ENCODE assay signal across 1 fruit fly cellular context in genomic region chr2L:19002959-19003371, dm6.
TF ChIP-seq lines count a peak whose summit lies in the region.

Gene CG31793, plus strand, starts transcription at chr2L:19003367.

TF ChIP-seq in whole organism, embryonic, 481 proteins besides CTCF, POLR2A, EP300 and RAD21 (continued from another document and continues in another):
- TF ChIP-seq HLH3B (GFP tag; IDR thresholded peaks at IDR 0.05; lab: Robert Waterston, UW), result peak; percentile 25; the same call in 1 of the 2 replicates
- TF ChIP-seq CG12744 (GFP tag; optimal IDR thresholded peaks at IDR 0.05; lab: Kevin White, UChicago), result no peak
- TF ChIP-seq Gsc (GFP tag; IDR thresholded peaks at IDR 0.05; lab: Robert Waterston, UW), result no peak
- no peak for TF ChIP-seq tio (GFP tag; optimal IDR thresholded peaks at IDR 0.05; lab: Kevin White, UChicago)
- TF ChIP-seq H2.0 (GFP tag; IDR thresholded peaks at IDR 0.05; lab: Robert Waterston, UW), result 0 out of 2 replicates have a peak, but pooled peaks have one; percentile 22
- TF ChIP-seq Ets97D (GFP tag; optimal IDR thresholded peaks at IDR 0.05; lab: Kevin White, UChicago), result no peak
- no peak for TF ChIP-seq gce (GFP tag; IDR thresholded peaks at IDR 0.05; lab: Robert Waterston, UW)
- TF ChIP-seq row (GFP tag; IDR thresholded peaks at IDR 0.05; lab: Robert Waterston, UW), result peak; percentile 67
- peak; percentile 4 for TF ChIP-seq zen (tag; optimal IDR thresholded peaks at IDR 0.05; lab: Kevin White, UChicago)
- TF ChIP-seq CG5953 (GFP tag; IDR thresholded peaks at IDR 0.05; lab: Robert Waterston, UW), result no peak
- TF ChIP-seq CG4282 (GFP tag; optimal IDR thresholded peaks at IDR 0.05; lab: Kevin White, UChicago), result no peak
- no peak for TF ChIP-seq pfk (GFP tag; optimal IDR thresholded peaks at IDR 0.05; lab: Kevin White, UChicago)
- no peak for TF ChIP-seq ttk (GFP tag; IDR thresholded peaks at IDR 0.05; lab: Robert Waterston, UW)
- no peak for TF ChIP-seq pb (GFP tag; optimal IDR thresholded peaks at IDR 0.05; lab: Kevin White, UChicago)
- TF ChIP-seq peb (GFP tag; IDR thresholded peaks at IDR 0.05; lab: Robert Waterston, UW), result no peak
- no peak for TF ChIP-seq usp (GFP tag; optimal IDR thresholded peaks at IDR 0.05; lab: Kevin White, UChicago)
- no peak for TF ChIP-seq CG4820 (GFP tag; optimal IDR thresholded peaks at IDR 0.05; lab: Kevin White, UChicago)
- TF ChIP-seq NC2α (GFP tag; optimal IDR thresholded peaks at IDR 0.05; lab: Kevin White, UChicago), result no peak
- TF ChIP-seq CG31388 (GFP tag; optimal IDR thresholded peaks at IDR 0.05; lab: Kevin White, UChicago), result no peak
- TF ChIP-seq Neu2 (GFP tag; optimal IDR thresholded peaks at IDR 0.05; lab: Kevin White, UChicago; ENCODE audit: borderline replicate concordance), result no peak
- TF ChIP-seq Six4 (GFP tag; optimal IDR thresholded peaks at IDR 0.05; lab: Kevin White, UChicago), result no peak
- peak; percentile 40 for TF ChIP-seq CG10267 (tag; optimal IDR thresholded peaks at IDR 0.05; lab: Kevin White, UChicago)
- TF ChIP-seq Hr78 (GFP tag; optimal IDR thresholded peaks at IDR 0.05; lab: Kevin White, UChicago), result no peak
- TF ChIP-seq maf-S (GFP tag; optimal IDR thresholded peaks at IDR 0.05; lab: Kevin White, UChicago), result no peak
- TF ChIP-seq bab2 (GFP tag; optimal IDR thresholded peaks at IDR 0.05; lab: Kevin White, UChicago), result no peak
- peak; percentile 49; the same call in 1 of the 2 replicates for TF ChIP-seq rib (GFP tag; IDR thresholded peaks at IDR 0.05; lab: Robert Waterston, UW)
- TF ChIP-seq mam (GFP tag; optimal IDR thresholded peaks at IDR 0.05; lab: Kevin White, UChicago), result no peak
- TF ChIP-seq zf30C (GFP tag; optimal IDR thresholded peaks at IDR 0.05; lab: Kevin White, UChicago), result no peak
- peak; percentile 29 for TF ChIP-seq CG12299 (tag; optimal IDR thresholded peaks at IDR 0.05; lab: Kevin White, UChicago)
- peak; percentile 72 for TF ChIP-seq gem (tag; optimal IDR thresholded peaks at IDR 0.05; lab: Kevin White, UChicago)
- peak; percentile 73 for TF ChIP-seq cwo (GFP tag; optimal IDR thresholded peaks at IDR 0.05; lab: Kevin White, UChicago)
- TF ChIP-seq pita (GFP tag; optimal IDR thresholded peaks at IDR 0.05; lab: Kevin White, UChicago), result no peak
- TF ChIP-seq CG2202 (tag; optimal IDR thresholded peaks at IDR 0.05; lab: Kevin White, UChicago), result no peak
- TF ChIP-seq caup (GFP tag; optimal IDR thresholded peaks at IDR 0.05; lab: Kevin White, UChicago; ENCODE audit: severe bottlenecking), result peak; percentile 55
- no peak for TF ChIP-seq ken (GFP tag; IDR thresholded peaks at IDR 0.05; lab: Robert Waterston, UW)
- peak; percentile 67 for TF ChIP-seq CG10543 (GFP tag; optimal IDR thresholded peaks at IDR 0.05; lab: Kevin White, UChicago)
- no peak for TF ChIP-seq Dll (GFP tag; IDR thresholded peaks at IDR 0.05; lab: Robert Waterston, UW; ENCODE audit: partially characterized antibody)
- no peak for TF ChIP-seq CG3995 (GFP tag; optimal IDR thresholded peaks at IDR 0.05; lab: Kevin White, UChicago)
- no peak for TF ChIP-seq pum (GFP tag; optimal IDR thresholded peaks at IDR 0.05; lab: Kevin White, UChicago)
- peak; percentile 75 for TF ChIP-seq PHDP (tag; optimal IDR thresholded peaks at IDR 0.05; lab: Kevin White, UChicago)
- peak; percentile 33; the same call in 1 of the 2 replicates for TF ChIP-seq bbx (GFP tag; IDR thresholded peaks at IDR 0.05; lab: Robert Waterston, UW; ENCODE audit: partially characterized antibody)
- TF ChIP-seq Ptx1 (GFP tag; IDR thresholded peaks at IDR 0.05; lab: Robert Waterston, UW), result peak; percentile 41; the same call in 1 of the 2 replicates
- TF ChIP-seq CG7357 (GFP tag; IDR thresholded peaks at IDR 0.05; lab: Robert Waterston, UW), result no peak
- TF ChIP-seq CG14860 (GFP tag; IDR thresholded peaks at IDR 0.05; lab: Robert Waterston, UW; ENCODE audit: partially characterized antibody), result no peak
- TF ChIP-seq MBD-R2 (GFP tag; IDR thresholded peaks at IDR 0.05; lab: Robert Waterston, UW), result peak; percentile 39
- no peak for TF ChIP-seq shn (GFP tag; optimal IDR thresholded peaks at IDR 0.05; lab: Kevin White, UChicago)
- TF ChIP-seq klu (GFP tag; IDR thresholded peaks at IDR 0.05; lab: Robert Waterston, UW), result no peak
- TF ChIP-seq ERR (GFP tag; optimal IDR thresholded peaks at IDR 0.05; lab: Kevin White, UChicago), result no peak
- no peak for TF ChIP-seq z (GFP tag; IDR thresholded peaks at IDR 0.05; lab: Robert Waterston, UW)
- TF ChIP-seq phol (tag; optimal IDR thresholded peaks at IDR 0.05; lab: Kevin White, UChicago), result peak; percentile 46
- TF ChIP-seq CG10431 (GFP tag; optimal IDR thresholded peaks at IDR 0.05; lab: Kevin White, UChicago), result no peak
- TF ChIP-seq CG18262 (tag; optimal IDR thresholded peaks at IDR 0.05; lab: Kevin White, UChicago), result peak; percentile 57
- TF ChIP-seq CG11560 (tag; IDR thresholded peaks at IDR 0.05; lab: Robert Waterston, UW), result no peak
- peak; percentile 36 for TF ChIP-seq CG8388 (GFP tag; optimal IDR thresholded peaks at IDR 0.05; lab: Kevin White, UChicago)
- TF ChIP-seq Med (GFP tag; lab: Kevin White, UChicago), result peak; percentile 84
- peak; percentile 46 for TF ChIP-seq CG17829 (tag; optimal IDR thresholded peaks at IDR 0.05; lab: Kevin White, UChicago)
- TF ChIP-seq unc-4 (GFP tag; IDR thresholded peaks at IDR 0.05; lab: Robert Waterston, UW; ENCODE audit: partially characterized antibody), result no peak
- TF ChIP-seq bcd (GFP tag; optimal IDR thresholded peaks at IDR 0.05; lab: Kevin White, UChicago), result peak; percentile 31
- TF ChIP-seq crc (GFP tag; optimal IDR thresholded peaks at IDR 0.05; lab: Kevin White, UChicago), result no peak
- peak; percentile 69 for TF ChIP-seq CG15479 (GFP tag; optimal IDR thresholded peaks at IDR 0.05; lab: Kevin White, UChicago)
- no peak for TF ChIP-seq dati (GFP tag; IDR thresholded peaks at IDR 0.05; lab: Robert Waterston, UW)
- TF ChIP-seq vnd (GFP tag; IDR thresholded peaks at IDR 0.05; lab: Robert Waterston, UW; ENCODE audit: partially characterized antibody), result 0 out of 3 replicates have a peak, but pooled peaks have one; percentile 42
- TF ChIP-seq jumu (GFP tag; optimal IDR thresholded peaks at IDR 0.05; lab: Kevin White, UChicago), result no peak
- peak; percentile 45 for TF ChIP-seq fd3F (GFP tag; optimal IDR thresholded peaks at IDR 0.05; lab: Kevin White, UChicago)
- peak; percentile 2 for TF ChIP-seq tin (GFP tag; optimal IDR thresholded peaks at IDR 0.05; lab: Kevin White, UChicago)
- peak; percentile 70 for TF ChIP-seq unpg (GFP tag; optimal IDR thresholded peaks at IDR 0.05; lab: Kevin White, UChicago)
- TF ChIP-seq vvl (GFP tag; IDR thresholded peaks at IDR 0.05; lab: Robert Waterston, UW), result peak; percentile 49
- peak; percentile 19 for TF ChIP-seq Nf-YB (GFP tag; optimal IDR thresholded peaks at IDR 0.05; lab: Kevin White, UChicago)
- TF ChIP-seq ase (GFP tag; IDR thresholded peaks at IDR 0.05; lab: Robert Waterston, UW), result 0 out of 3 replicates have a peak, but pooled peaks have one; percentile 20
- TF ChIP-seq CG14965 (GFP tag; optimal IDR thresholded peaks at IDR 0.05; lab: Kevin White, UChicago; ENCODE audit: borderline replicate concordance), result no peak
- no peak for TF ChIP-seq CG2129 (GFP tag; IDR thresholded peaks at IDR 0.05; lab: Robert Waterston, UW; ENCODE audit: partially characterized antibody)
- TF ChIP-seq Xrp1 (GFP tag; IDR thresholded peaks at IDR 0.05; lab: Robert Waterston, UW), result peak; percentile 44; the same call in 1 of the 2 replicates
- TF ChIP-seq cg (GFP tag; optimal IDR thresholded peaks at IDR 0.05; lab: Kevin White, UChicago), result peak; percentile 72
- no peak for TF ChIP-seq btn (GFP tag; optimal IDR thresholded peaks at IDR 0.05; lab: Kevin White, UChicago)
- TF ChIP-seq CG6683 (GFP tag; optimal IDR thresholded peaks at IDR 0.05; lab: Kevin White, UChicago), result peak; percentile 52
- TF ChIP-seq grau (tag; optimal IDR thresholded peaks at IDR 0.05; lab: Kevin White, UChicago), result peak; percentile 72
- no peak for TF ChIP-seq sna (GFP tag; IDR thresholded peaks at IDR 0.05; lab: Robert Waterston, UW; ENCODE audit: partially characterized antibody)
- TF ChIP-seq CG3726 (GFP tag; IDR thresholded peaks at IDR 0.05; lab: Robert Waterston, UW), result no peak
- no peak for TF ChIP-seq Gug (GFP tag; IDR thresholded peaks at IDR 0.05; lab: Robert Waterston, UW)
- TF ChIP-seq fru (optimal IDR thresholded peaks at IDR 0.05; lab: Kevin White, UChicago), result no peak
- no peak for TF ChIP-seq psq (GFP tag; optimal IDR thresholded peaks at IDR 0.05; lab: Kevin White, UChicago)
- TF ChIP-seq CG1529 (GFP tag; optimal IDR thresholded peaks at IDR 0.05; lab: Kevin White, UChicago), result no peak
- TF ChIP-seq CG18599 (GFP tag; optimal IDR thresholded peaks at IDR 0.05; lab: Kevin White, UChicago), result peak; percentile 82
- TF ChIP-seq scrt (GFP tag; optimal IDR thresholded peaks at IDR 0.05; lab: Kevin White, UChicago), result peak; percentile 33
- TF ChIP-seq Ssrp (tag; optimal IDR thresholded peaks at IDR 0.05; lab: Kevin White, UChicago), result no peak
- no peak for TF ChIP-seq gsb-n (tag; optimal IDR thresholded peaks at IDR 0.05; lab: Kevin White, UChicago)
- no peak for TF ChIP-seq D (optimal IDR thresholded peaks at IDR 0.05; lab: Kevin White, UChicago)
- no peak for TF ChIP-seq D (GFP tag; optimal IDR thresholded peaks at IDR 0.05; lab: Kevin White, UChicago)
- peak; percentile 40 for TF ChIP-seq CG9437 (GFP tag; optimal IDR thresholded peaks at IDR 0.05; lab: Kevin White, UChicago)
- peak; percentile 3 for TF ChIP-seq D19B (GFP tag; optimal IDR thresholded peaks at IDR 0.05; lab: Kevin White, UChicago)
- TF ChIP-seq crp (GFP tag; optimal IDR thresholded peaks at IDR 0.05; lab: Kevin White, UChicago), result peak in 1 of 2 experiments; percentile 81
- TF ChIP-seq CG13894 (tag; optimal IDR thresholded peaks at IDR 0.05; lab: Kevin White, UChicago), result peak; percentile 72
- TF ChIP-seq slou (GFP tag; optimal IDR thresholded peaks at IDR 0.05; lab: Kevin White, UChicago), result no peak
- peak; percentile 67 for TF ChIP-seq CG10147 (GFP tag; optimal IDR thresholded peaks at IDR 0.05; lab: Kevin White, UChicago)
- no peak for TF ChIP-seq danr (GFP tag; IDR thresholded peaks at IDR 0.05; lab: Robert Waterston, UW)
- TF ChIP-seq CG3281 (GFP tag; optimal IDR thresholded peaks at IDR 0.05; lab: Kevin White, UChicago), result peak; percentile 76
- TF ChIP-seq CG11504 (tag; optimal IDR thresholded peaks at IDR 0.05; lab: Kevin White, UChicago), result peak; percentile 68
- TF ChIP-seq hth (optimal IDR thresholded peaks at IDR 0.05; lab: Kevin White, UChicago), result no peak
- TF ChIP-seq CG7372 (GFP tag; IDR thresholded peaks at IDR 0.05; lab: Robert Waterston, UW), result no peak
- no peak for TF ChIP-seq Jarid2 (GFP tag; optimal IDR thresholded peaks at IDR 0.05; lab: Kevin White, UChicago)
- TF ChIP-seq CG10565 (GFP tag; optimal IDR thresholded peaks at IDR 0.05; lab: Kevin White, UChicago), result no peak
- no peak for TF ChIP-seq chn (GFP tag; optimal IDR thresholded peaks at IDR 0.05; lab: Kevin White, UChicago)
- TF ChIP-seq CG17186 (GFP tag; optimal IDR thresholded peaks at IDR 0.05; lab: Kevin White, UChicago), result no peak
- TF ChIP-seq Drgx (GFP tag; IDR thresholded peaks at IDR 0.05; lab: Robert Waterston, UW), result peak; percentile 73
- peak; percentile 45; the same call in 1 of the 2 replicates for TF ChIP-seq CG13287 (GFP tag; IDR thresholded peaks at IDR 0.05; lab: Robert Waterston, UW; ENCODE audit: partially characterized antibody)
- no peak for TF ChIP-seq Hsf (GFP tag; optimal IDR thresholded peaks at IDR 0.05; lab: Kevin White, UChicago)
- no peak for TF ChIP-seq ac (GFP tag; optimal IDR thresholded peaks at IDR 0.05; lab: Kevin White, UChicago)
- TF ChIP-seq Spps (tag; optimal IDR thresholded peaks at IDR 0.05; lab: Kevin White, UChicago), result no peak
- peak; percentile 65 for TF ChIP-seq CG7839 (tag; optimal IDR thresholded peaks at IDR 0.05; lab: Kevin White, UChicago)
- no peak for TF ChIP-seq CrebB (tag; optimal IDR thresholded peaks at IDR 0.05; lab: Kevin White, UChicago)
- TF ChIP-seq CG13296 (GFP tag; optimal IDR thresholded peaks at IDR 0.05; lab: Kevin White, UChicago), result peak; percentile 76
- peak; percentile 26 for TF ChIP-seq HHEX (GFP tag; optimal IDR thresholded peaks at IDR 0.05; lab: Kevin White, UChicago)
- TF ChIP-seq fd102C (GFP tag; optimal IDR thresholded peaks at IDR 0.05; lab: Kevin White, UChicago), result no peak
- TF ChIP-seq Ada2b (GFP tag; IDR thresholded peaks at IDR 0.05; lab: Robert Waterston, UW), result peak; percentile 58; the same call in 1 of the 2 replicates
- TF ChIP-seq CG9727 (GFP tag; optimal IDR thresholded peaks at IDR 0.05; lab: Kevin White, UChicago), result peak; percentile 51
- no peak for TF ChIP-seq CG10959 (GFP tag; IDR thresholded peaks at IDR 0.05; lab: Robert Waterston, UW)
- no peak for TF ChIP-seq yki (optimal IDR thresholded peaks at IDR 0.05; lab: Kevin White, UChicago)
- no peak for TF ChIP-seq CG7745 (tag; optimal IDR thresholded peaks at IDR 0.05; lab: Kevin White, UChicago)
- peak; percentile 65 for TF ChIP-seq Fer1 (GFP tag; optimal IDR thresholded peaks at IDR 0.05; lab: Kevin White, UChicago)
- TF ChIP-seq CG6175 (GFP tag; IDR thresholded peaks at IDR 0.05; lab: Robert Waterston, UW), result no peak
- no peak for TF ChIP-seq CkIIα-i1 (GFP tag; IDR thresholded peaks at IDR 0.05; lab: Robert Waterston, UW)
- TF ChIP-seq NK7.1 (GFP tag; optimal IDR thresholded peaks at IDR 0.05; lab: Kevin White, UChicago), result no peak
- TF ChIP-seq CG6765 (GFP tag; optimal IDR thresholded peaks at IDR 0.05; lab: Kevin White, UChicago), result peak; percentile 13
- no peak for TF ChIP-seq CG5180 (GFP tag; optimal IDR thresholded peaks at IDR 0.05; lab: Kevin White, UChicago)
- TF ChIP-seq pan (optimal IDR thresholded peaks at IDR 0.05; lab: Kevin White, UChicago), result no peak
- TF ChIP-seq pan (GFP tag; optimal IDR thresholded peaks at IDR 0.05 in 1 of 2, IDR thresholded peaks at IDR 0.05 in 1 of 2), result peak in 1 of 2 experiments; percentile 63
- no peak for TF ChIP-seq ato (GFP tag; IDR thresholded peaks at IDR 0.05; lab: Robert Waterston, UW; ENCODE audit: partially characterized antibody)
- TF ChIP-seq gro (GFP tag; optimal IDR thresholded peaks at IDR 0.05; lab: Kevin White, UChicago), result peak; percentile 28
- TF ChIP-seq CG8089 (GFP tag; optimal IDR thresholded peaks at IDR 0.05; lab: Kevin White, UChicago), result no peak
- no peak for TF ChIP-seq tx (GFP tag; optimal IDR thresholded peaks at IDR 0.05; lab: Kevin White, UChicago)
- TF ChIP-seq Sin3A (optimal IDR thresholded peaks at IDR 0.05; lab: Kevin White, UChicago), result no peak
- TF ChIP-seq MESR4 (GFP tag; optimal IDR thresholded peaks at IDR 0.05; lab: Kevin White, UChicago), result no peak
- TF ChIP-seq ara (GFP tag; IDR thresholded peaks at IDR 0.05; lab: Robert Waterston, UW), result no peak
- no peak for TF ChIP-seq dm (GFP tag; optimal IDR thresholded peaks at IDR 0.05; lab: Kevin White, UChicago)
